Fruit fly (Drosophila melanogaster) whole organism, embryonic: Measurements from ENCODE around the gene CG34135.
A peak's percentile ranks its signal among the peaks of the same experiment; 100 is the strongest.

Experiments used
- Bgb ChIP-seq: fragments of 200-800 bp; sonication (Bioruptor generic); IDR thresholded peaks from 2 replicates; pipeline ENCODE4 v1.3.6; 2022; ENCODE audit warnings: missing biosample characterization, missing genetic modification characterization; ENCODE audit not compliant: partially characterized antibody
- CG10274 ChIP-seq: fragments of 200-800 bp; sonication (Bioruptor generic); optimal IDR thresholded peaks from 3 replicates; lab custom pipeline; 2017; ENCODE audit warnings: missing biosample characterization, mild to moderate bottlenecking, missing genetic modification characterization
- CG10959 ChIP-seq: fragments of 200-800 bp; sonication (Bioruptor generic); IDR thresholded peaks from 2 replicates; pipeline ENCODE4 v1.3.6; 2022; ENCODE audit warnings: missing biosample characterization, missing genetic modification characterization
- CG11398 ChIP-seq: fragments of 200-800 bp; sonication (Bioruptor generic); optimal IDR thresholded peaks from 2 replicates; lab custom pipeline; 2016; ENCODE audit warnings: missing biosample characterization, missing genetic modification characterization
- CG11695 ChIP-seq: fragments of 200-800 bp; sonication (Bioruptor generic); IDR thresholded peaks from 3 replicates; pipeline ENCODE4 v1.3.6; 2022; ENCODE audit warnings: missing biosample characterization, missing genetic modification characterization
- CG11723 ChIP-seq: fragments of 200-800 bp; sonication (Bioruptor generic); optimal IDR thresholded peaks from 2 replicates; lab custom pipeline; 2017; ENCODE audit warnings: missing biosample characterization, mild to moderate bottlenecking, missing genetic modification characterization
- CG12104 ChIP-seq: fragments of 200-800 bp; sonication (Bioruptor generic); optimal IDR thresholded peaks from 3 replicates; lab custom pipeline; 2016; ENCODE audit warnings: missing biosample characterization, missing genetic modification characterization
- CG12236 ChIP-seq: fragments of 200-800 bp; sonication (Bioruptor generic); optimal IDR thresholded peaks from 2 replicates; lab custom pipeline; 2016; ENCODE audit warnings: missing biosample characterization, missing genetic modification characterization
- CG1602 ChIP-seq: fragments of 200-800 bp; sonication (Bioruptor generic); optimal IDR thresholded peaks from 3 replicates; lab custom pipeline; 2016; ENCODE audit warnings: missing biosample characterization, missing genetic modification characterization
- CG17328 ChIP-seq: fragments of 200-800 bp; sonication (Bioruptor generic); IDR thresholded peaks from 2 replicates; pipeline ENCODE4 v1.3.6; 2022; ENCODE audit warnings: missing biosample characterization, missing genetic modification characterization
- CG17829 ChIP-seq: fragments of 200-800 bp; optimal IDR thresholded peaks from 2 replicates; lab custom pipeline; 2019; ENCODE audit warnings: missing biosample characterization, mild to moderate bottlenecking, missing genetic modification characterization, moderate library complexity
- CG2712 ChIP-seq: fragments of 200-800 bp; optimal IDR thresholded peaks from 3 replicates; lab custom pipeline; 2019; ENCODE audit warnings: missing biosample characterization, mild to moderate bottlenecking, missing genetic modification characterization, moderate library complexity
- CG32772 ChIP-seq: fragments of 200-800 bp; sonication (Bioruptor generic); IDR thresholded peaks from 2 replicates; pipeline ENCODE4 v1.3.6; 2022; ENCODE audit warnings: missing biosample characterization, missing genetic modification characterization
- CG33213 ChIP-seq: fragments of 200-800 bp; sonication (Bioruptor generic); optimal IDR thresholded peaks from 3 replicates; lab custom pipeline; 2016; ENCODE audit warnings: missing biosample characterization, missing genetic modification characterization
- CG34376 ChIP-seq: fragments of 200-800 bp; sonication (Bioruptor generic); optimal IDR thresholded peaks from 2 replicates; lab custom pipeline; 2018; ENCODE audit warnings: missing biosample characterization, mild to moderate bottlenecking, missing genetic modification characterization
- CG4424 ChIP-seq: fragments of 200-800 bp; sonication (Bioruptor generic); optimal IDR thresholded peaks from 3 replicates; lab custom pipeline; 2016; ENCODE audit warnings: missing biosample characterization, missing genetic modification characterization
- CG6254 ChIP-seq: fragments of 200-800 bp; sonication (Bioruptor generic); optimal IDR thresholded peaks from 3 replicates; lab custom pipeline; 2017; ENCODE audit warnings: mild to moderate bottlenecking, missing biosample characterization, missing genetic modification reagents, missing genetic modification characterization
- CG6272 ChIP-seq: fragments of 200-800 bp; sonication (Bioruptor generic); IDR thresholded peaks from 2 replicates; pipeline ENCODE4 v1.3.6; 2022; ENCODE audit warnings: missing biosample characterization, missing genetic modification characterization
- CG7963 ChIP-seq: fragments of 200-800 bp; sonication (Bioruptor generic); IDR thresholded peaks from 3 replicates; pipeline ENCODE4 v1.3.6; 2022; ENCODE audit warnings: missing biosample characterization, missing genetic modification characterization; ENCODE audit not compliant: partially characterized antibody
- CG8388 ChIP-seq: fragments of 200-800 bp; sonication (Bioruptor generic); optimal IDR thresholded peaks from 2 replicates; lab custom pipeline; 2019; ENCODE audit warnings: missing biosample characterization, mild to moderate bottlenecking, missing genetic modification characterization, moderate library complexity
- CG8478 ChIP-seq: fragments of >200 bp; optimal IDR thresholded peaks from 2 replicates; lab custom pipeline; 2018
- CG9437 ChIP-seq: fragments of 200-800 bp; sonication (Bioruptor generic); optimal IDR thresholded peaks from 2 replicates; lab custom pipeline; 2018; ENCODE audit warnings: missing biosample characterization, mild to moderate bottlenecking, missing genetic modification characterization
- E2f1 ChIP-seq: fragments of 200-800 bp; sonication (Bioruptor generic); IDR thresholded peaks from 2 replicates; pipeline ENCODE4 v1.3.6; 2022; ENCODE audit warnings: missing biosample characterization, missing genetic modification characterization
- Gsc ChIP-seq: fragments of 200-800 bp; sonication (Bioruptor generic); IDR thresholded peaks from 2 replicates; pipeline ENCODE4 v1.3.6; 2022; ENCODE audit warnings: missing biosample characterization, missing genetic modification characterization
- Hand ChIP-seq: fragments of 200-800 bp; sonication (Bioruptor generic); optimal IDR thresholded peaks from 2 replicates; lab custom pipeline; 2017; ENCODE audit warnings: mild to moderate bottlenecking, missing biosample characterization, missing genetic modification reagents, missing genetic modification characterization
- Med ChIP-seq: fragments of 200-800 bp; sonication (Bioruptor generic); peaks from one replicate; lab custom pipeline; 2016; ENCODE audit warnings: missing biosample characterization, missing genetic modification characterization, mild to moderate bottlenecking, inconsistent platforms, moderate library complexity
- Sry-δ ChIP-seq: fragments of 200-800 bp; sonication (Bioruptor generic); optimal IDR thresholded peaks from 2 replicates; lab custom pipeline; 2016; ENCODE audit warnings: missing biosample characterization, missing genetic modification characterization
- Usf ChIP-seq: fragments of 200-800 bp; sonication (Bioruptor generic); optimal IDR thresholded peaks from 2 replicates; lab custom pipeline; 2017; ENCODE audit warnings: missing genotype, missing biosample characterization, missing genetic modification characterization
- Xrp1 ChIP-seq: fragments of 200-800 bp; sonication (Bioruptor generic); IDR thresholded peaks from 2 replicates; pipeline ENCODE4 v1.3.6; 2022; ENCODE audit warnings: missing biosample characterization, missing genetic modification characterization
- ara ChIP-seq: fragments of 200-800 bp; sonication (Bioruptor generic); IDR thresholded peaks from 2 replicates; pipeline ENCODE4 v1.3.6; 2022; ENCODE audit warnings: missing biosample characterization, missing genetic modification characterization
- ato ChIP-seq: fragments of 200-800 bp; sonication (Bioruptor generic); IDR thresholded peaks from 2 replicates; pipeline ENCODE4 v1.3.6; 2022; ENCODE audit warnings: missing biosample characterization, missing genetic modification characterization; ENCODE audit not compliant: partially characterized antibody
- bab2 ChIP-seq: fragments of 200-800 bp; sonication (Bioruptor generic); optimal IDR thresholded peaks from 2 replicates; lab custom pipeline; 2016; ENCODE audit warnings: missing biosample characterization, missing genetic modification characterization
- dan ChIP-seq: fragments of 200-800 bp; sonication (Bioruptor generic); IDR thresholded peaks from 2 replicates; pipeline ENCODE4 v1.3.6; 2022; ENCODE audit warnings: missing biosample characterization, missing genetic modification characterization
- dmrt99B ChIP-seq: fragments of 200-800 bp; sonication (Bioruptor generic); optimal IDR thresholded peaks from 2 replicates; lab custom pipeline; 2018; ENCODE audit warnings: missing biosample characterization, mild to moderate bottlenecking, missing genetic modification characterization, moderate library complexity
- dpn ChIP-seq, 2 experiments: fragments of 200-800 bp; sonication (Bioruptor generic); optimal IDR thresholded peaks; 3 replicates each; lab custom pipeline; 2016; ENCODE audit warnings: missing biosample characterization in 2 of 2, missing genetic modification characterization in 2 of 2
- grau ChIP-seq: fragments of 200-800 bp; optimal IDR thresholded peaks from 3 replicates; lab custom pipeline; 2019; ENCODE audit warnings: missing biosample characterization, mild to moderate bottlenecking, missing genetic modification characterization, moderate library complexity
- hkb ChIP-seq, 2 experiments: fragments of 200-800 bp in 1 of 2; fragments of >200 bp in 1 of 2; sonication (Bioruptor generic) in 1 of 2; IDR thresholded peaks in 1 of 2; optimal IDR thresholded peaks in 1 of 2; 2 replicates each; pipeline versions ENCODE4 v1.3.6 to Lab custom; 2017 to 2022; ENCODE audit warnings: missing biosample characterization in 1 of 2, missing genetic modification characterization in 1 of 2
- hth ChIP-seq: fragments of >200 bp; optimal IDR thresholded peaks from 2 replicates; lab custom pipeline; 2017; ENCODE audit warnings: inconsistent platforms
- lbe ChIP-seq: fragments of 200-800 bp; sonication (Bioruptor generic); optimal IDR thresholded peaks from 2 replicates; lab custom pipeline; 2016; ENCODE audit warnings: missing biosample characterization, mild to moderate bottlenecking, missing genetic modification characterization
- nerfin-2 ChIP-seq: fragments of 200-800 bp; sonication (Bioruptor generic); IDR thresholded peaks from 2 replicates; pipeline ENCODE4 v1.3.6; 2022; ENCODE audit warnings: missing biosample characterization, missing genetic modification characterization; ENCODE audit not compliant: partially characterized antibody
- peb ChIP-seq: fragments of 200-800 bp; sonication (Bioruptor generic); IDR thresholded peaks from 2 replicates; pipeline ENCODE4 v1.3.6; 2022; ENCODE audit warnings: missing biosample characterization, missing genetic modification characterization
- pum ChIP-seq: fragments of 200-800 bp; sonication (Bioruptor generic); optimal IDR thresholded peaks from 2 replicates; lab custom pipeline; 2016; ENCODE audit warnings: missing biosample characterization, missing genetic modification characterization
- schlank ChIP-seq: fragments of 200-800 bp; sonication (Bioruptor generic); optimal IDR thresholded peaks from 2 replicates; lab custom pipeline; 2018; ENCODE audit warnings: missing biosample characterization, mild to moderate bottlenecking, missing genetic modification characterization
- scrt ChIP-seq: fragments of 200-800 bp; sonication (Bioruptor generic); optimal IDR thresholded peaks from 2 replicates; lab custom pipeline; 2018; ENCODE audit warnings: missing biosample characterization, mild to moderate bottlenecking, missing genetic modification characterization, moderate library complexity
- sim ChIP-seq: fragments of 200-800 bp; sonication (Bioruptor generic); IDR thresholded peaks from 2 replicates; pipeline ENCODE4 v1.3.6; 2022; ENCODE audit warnings: missing biosample characterization, missing genetic modification characterization
- tap ChIP-seq: fragments of 200-800 bp; optimal IDR thresholded peaks from 3 replicates; lab custom pipeline; 2019; ENCODE audit warnings: missing biosample characterization, mild to moderate bottlenecking, missing genetic modification characterization, moderate library complexity
- tx ChIP-seq: fragments of 200-800 bp; sonication (Bioruptor generic); optimal IDR thresholded peaks from 2 replicates; lab custom pipeline; 2016; ENCODE audit warnings: missing biosample characterization, missing genetic modification characterization
- vvl ChIP-seq: fragments of 200-800 bp; sonication (Bioruptor generic); IDR thresholded peaks from 2 replicates; pipeline ENCODE4 v1.3.6; 2022; ENCODE audit warnings: missing biosample characterization, missing genetic modification characterization
- zfh1 ChIP-seq: fragments of 200-800 bp; sonication (Bioruptor generic); IDR thresholded peaks from 3 replicates; pipeline ENCODE4 v1.3.6; 2022; ENCODE audit warnings: missing biosample characterization, missing genetic modification characterization

CG34135 gene

dm6 chr3R:8809712-8810111 lies 41.7 kb upstream of the CG34135 start (continued):
- no peak for TF ChIP-seq Usf (GFP tag; lab: Kevin White, UChicago)

- TF ChIP-seq CG10274 (GFP tag; lab: Kevin White, UChicago): peak; percentile 5
- TF ChIP-seq CG9437 (GFP tag; lab: Kevin White, UChicago): peak; percentile 44
- peak; percentile 82 for TF ChIP-seq CG8388 (GFP tag; lab: Kevin White, UChicago)
- peak; percentile 77 for TF ChIP-seq CG6254
- TF ChIP-seq dpn (GFP tag; optimal IDR thresholded peaks at IDR 0.05; lab: Kevin White, UChicago): peak; percentile 48 to 56
- TF ChIP-seq CG4424 (GFP tag; lab: Kevin White, UChicago): peak; percentile 85
- no peak for TF ChIP-seq hkb (optimal IDR thresholded peaks at IDR 0.05; lab: Kevin White, UChicago)
- peak; percentile 54; the same call in 1 of the 2 replicates for TF ChIP-seq hkb (GFP tag; IDR thresholded peaks at IDR 0.05; lab: Robert Waterston, UW)
- peak; percentile 47; the same call in 1 of the 2 replicates for TF ChIP-seq peb (GFP tag; lab: Robert Waterston, UW)
- no peak for TF ChIP-seq ato (GFP tag; lab: Robert Waterston, UW)
- peak; percentile 61 for TF ChIP-seq CG17328 (GFP tag; lab: Robert Waterston, UW)
- peak; percentile 77 for TF ChIP-seq Med (GFP tag; lab: Kevin White, UChicago)
- TF ChIP-seq lbe (GFP tag; lab: Kevin White, UChicago): peak; percentile 2
- peak; percentile 63 for TF ChIP-seq pum (GFP tag; lab: Kevin White, UChicago)
- TF ChIP-seq CG7963 (GFP tag; lab: Robert Waterston, UW): no peak
- TF ChIP-seq sim (GFP tag; lab: Robert Waterston, UW): no peak
- TF ChIP-seq CG33213 (GFP tag; lab: Kevin White, UChicago): peak; percentile 40
- TF ChIP-seq dan (GFP tag; lab: Robert Waterston, UW): no peak; the same call in 1 of the 2 replicates
- TF ChIP-seq CG8478 (lab: Kevin White, UChicago): no peak
- TF ChIP-seq grau (tag; lab: Kevin White, UChicago): peak; percentile 79
- peak; percentile 94 for TF ChIP-seq CG2712 (tag; lab: Kevin White, UChicago)
- peak; percentile 48 for TF ChIP-seq bab2 (GFP tag; lab: Kevin White, UChicago)
- peak; percentile 94 for TF ChIP-seq CG17829
- peak; percentile 41 for TF ChIP-seq tap (tag; lab: Kevin White, UChicago)
- peak; percentile 57 for TF ChIP-seq ara (GFP tag; lab: Robert Waterston, UW)
- peak; percentile 23 for TF ChIP-seq scrt (GFP tag; lab: Kevin White, UChicago)
- TF ChIP-seq Bgb: no peak
- TF ChIP-seq CG6272 (GFP tag; lab: Robert Waterston, UW): peak; percentile 27; the same call in 1 of the 2 replicates
- peak; percentile 72 for TF ChIP-seq vvl
- peak; percentile 61 for TF ChIP-seq dmrt99B (tag; lab: Kevin White, UChicago)
- peak; percentile 9 for TF ChIP-seq tx
- no peak for TF ChIP-seq Sry-δ (GFP tag; lab: Kevin White, UChicago)
- peak; percentile 87 for TF ChIP-seq Xrp1 (GFP tag; lab: Robert Waterston, UW)
- no peak for TF ChIP-seq nerfin-2 (GFP tag; lab: Robert Waterston, UW)
- TF ChIP-seq hth (lab: Kevin White, UChicago): no peak
- TF ChIP-seq schlank: no peak
- TF ChIP-seq zfh1 (GFP tag; lab: Robert Waterston, UW): peak; percentile 81
- TF ChIP-seq Gsc (GFP tag; lab: Robert Waterston, UW): no peak
- TF ChIP-seq CG11398 (GFP tag; lab: Kevin White, UChicago): peak; percentile 17
- TF ChIP-seq Hand (GFP tag; lab: Kevin White, UChicago): no peak
- peak; percentile 87 for TF ChIP-seq CG1602 (GFP tag; lab: Kevin White, UChicago)
- peak; percentile 49 for TF ChIP-seq CG11723
- peak; percentile 61 for TF ChIP-seq CG12236
- no peak for TF ChIP-seq CG34376 (GFP tag; lab: Kevin White, UChicago)
- peak; percentile 84 for TF ChIP-seq CG10959 (GFP tag; lab: Robert Waterston, UW)
- peak; percentile 48; the same call in 1 of the 2 replicates for TF ChIP-seq CG32772
- TF ChIP-seq CG12104: peak; percentile 47
- TF ChIP-seq CG11695: peak; percentile 27; the same call in 1 of the 3 replicates
- TF ChIP-seq E2f1: peak; percentile 31; the same call in 1 of the 2 replicates
Observed at dm6 chr3R:8808518-8808921, 40.5 kb upstream of the CG34135 start.
